Fruit fly (Drosophila melanogaster) whole organism, embryonic: ENCODE data around the gene lilli.

Experiments
- Atf6 ChIP-seq: fragments of 200-800 bp; sonication (Bioruptor generic); IDR thresholded peaks from 2 replicates; pipeline ENCODE4 v1.3.6; 2022; ENCODE audit warnings: missing biosample characterization, missing genetic modification characterization
- B-H2 ChIP-seq: fragments of 200-800 bp; sonication (Bioruptor generic); optimal IDR thresholded peaks from 2 replicates; lab custom pipeline; 2018; ENCODE audit warnings: missing biosample characterization, mild to moderate bottlenecking, missing genetic modification characterization
- CG12236 ChIP-seq: fragments of 200-800 bp; sonication (Bioruptor generic); optimal IDR thresholded peaks from 2 replicates; lab custom pipeline; 2016; ENCODE audit warnings: missing biosample characterization, missing genetic modification characterization
- CG12659 ChIP-seq: fragments of 200-800 bp; sonication (Bioruptor generic); optimal IDR thresholded peaks from 3 replicates; lab custom pipeline; 2017; ENCODE audit warnings: mild to moderate bottlenecking, missing biosample characterization, missing genetic modification reagents, missing genetic modification characterization
- CG16813 ChIP-seq: fragments of 200-800 bp; sonication (Bioruptor generic); IDR thresholded peaks from 3 replicates; pipeline ENCODE4 v1.3.6; 2022; ENCODE audit warnings: missing biosample characterization, missing genetic modification characterization; ENCODE audit not compliant: partially characterized antibody
- CG2120 ChIP-seq: fragments of 200-800 bp; sonication (Bioruptor generic); optimal IDR thresholded peaks from 3 replicates; lab custom pipeline; 2016; ENCODE audit warnings: missing biosample characterization, missing genetic modification characterization
- CG2129 ChIP-seq: fragments of 200-800 bp; sonication (Bioruptor generic); IDR thresholded peaks from 2 replicates; pipeline ENCODE4 v1.3.6; 2022; ENCODE audit warnings: missing biosample characterization, missing genetic modification characterization; ENCODE audit not compliant: partially characterized antibody
- CG31388 ChIP-seq: fragments of 200-800 bp; sonication (Bioruptor generic); optimal IDR thresholded peaks from 2 replicates; lab custom pipeline; 2016; ENCODE audit warnings: missing biosample characterization, missing genetic modification characterization
- CG33557 ChIP-seq: fragments of 200-800 bp; sonication (Bioruptor generic); optimal IDR thresholded peaks from 2 replicates; lab custom pipeline; 2019; ENCODE audit warnings: missing biosample characterization, mild to moderate bottlenecking, missing genetic modification characterization, moderate library complexity
- CG3407 ChIP-seq: fragments of 200-800 bp; sonication (Bioruptor generic); optimal IDR thresholded peaks from 2 replicates; lab custom pipeline; 2018; ENCODE audit warnings: missing biosample characterization, mild to moderate bottlenecking, missing genetic modification characterization
- CG3847 ChIP-seq: fragments of 200-800 bp; sonication (Bioruptor generic); IDR thresholded peaks from 2 replicates; pipeline ENCODE4 v1.3.6; 2022; ENCODE audit warnings: missing biosample characterization, missing genetic modification characterization
- CG5245 ChIP-seq: fragments of 200-800 bp; sonication (Bioruptor generic); optimal IDR thresholded peaks from 3 replicates; lab custom pipeline; 2016; ENCODE audit warnings: missing biosample characterization, missing genetic modification characterization
- CG7372 ChIP-seq: fragments of 200-800 bp; sonication (Bioruptor generic); IDR thresholded peaks from 2 replicates; pipeline ENCODE4 v1.3.6; 2022; ENCODE audit warnings: missing biosample characterization, missing genetic modification characterization
- CG7987 ChIP-seq: fragments of 200-800 bp; sonication (Bioruptor generic); optimal IDR thresholded peaks from 2 replicates; lab custom pipeline; 2018; ENCODE audit warnings: missing biosample characterization, mild to moderate bottlenecking, missing genetic modification characterization, moderate library complexity
- CG8089 ChIP-seq: fragments of 200-800 bp; sonication (Bioruptor generic); optimal IDR thresholded peaks from 3 replicates; lab custom pipeline; 2016; ENCODE audit warnings: missing biosample characterization, missing genetic modification characterization
- CG9215 ChIP-seq: fragments of 200-800 bp; sonication (Bioruptor generic); IDR thresholded peaks from 2 replicates; pipeline ENCODE4 v1.3.6; 2022; ENCODE audit warnings: missing biosample characterization, missing genetic modification characterization
- CG9932 ChIP-seq: fragments of 200-800 bp; sonication (Bioruptor generic); IDR thresholded peaks from 2 replicates; pipeline ENCODE4 v1.3.6; 2022; ENCODE audit warnings: missing biosample characterization, missing genetic modification characterization
- Chrac-16 ChIP-seq: fragments of 200-800 bp; sonication (Bioruptor generic); optimal IDR thresholded peaks from 3 replicates; lab custom pipeline; 2016; ENCODE audit warnings: missing biosample characterization, missing genetic modification characterization
- Dll ChIP-seq: fragments of 200-800 bp; sonication (Bioruptor generic); IDR thresholded peaks from 4 replicates; pipeline ENCODE4 v1.3.6; 2022; ENCODE audit warnings: missing biosample characterization, missing genetic modification characterization; ENCODE audit not compliant: partially characterized antibody
- E2f1 ChIP-seq: fragments of 200-800 bp; sonication (Bioruptor generic); IDR thresholded peaks from 2 replicates; pipeline ENCODE4 v1.3.6; 2022; ENCODE audit warnings: missing biosample characterization, missing genetic modification characterization
- HLH3B ChIP-seq: fragments of 200-800 bp; sonication (Bioruptor generic); IDR thresholded peaks from 2 replicates; pipeline ENCODE4 v1.3.6; 2022; ENCODE audit warnings: missing biosample characterization, missing genetic modification characterization
- Hand ChIP-seq: fragments of 200-800 bp; sonication (Bioruptor generic); optimal IDR thresholded peaks from 2 replicates; lab custom pipeline; 2017; ENCODE audit warnings: mild to moderate bottlenecking, missing biosample characterization, missing genetic modification reagents, missing genetic modification characterization
- Hmx ChIP-seq: fragments of 200-800 bp; sonication (Bioruptor generic); optimal IDR thresholded peaks from 2 replicates; lab custom pipeline; 2016; ENCODE audit warnings: missing biosample characterization, missing genetic modification characterization
- MBD-R2 ChIP-seq: fragments of 200-800 bp; sonication (Bioruptor generic); IDR thresholded peaks from 2 replicates; pipeline ENCODE4 v1.3.6; 2022; ENCODE audit warnings: missing biosample characterization, missing genetic modification characterization
- Myb ChIP-seq: fragments of 200-800 bp; sonication (Bioruptor generic); optimal IDR thresholded peaks from 2 replicates; lab custom pipeline; 2016; ENCODE audit warnings: missing biosample characterization, missing genetic modification characterization
- Opbp ChIP-seq: fragments of 200-800 bp; sonication (Bioruptor generic); IDR thresholded peaks from 3 replicates; pipeline ENCODE4 v1.3.6; 2022; ENCODE audit warnings: missing biosample characterization, missing genetic modification characterization; ENCODE audit not compliant: partially characterized antibody
- Optix ChIP-seq: fragments of 200-800 bp; sonication (Bioruptor generic); IDR thresholded peaks from 3 replicates; pipeline ENCODE4 v1.3.6; 2022; ENCODE audit warnings: missing biosample characterization, missing genetic modification characterization
- PHDP ChIP-seq: fragments of 200-800 bp; sonication (Bioruptor generic); optimal IDR thresholded peaks from 3 replicates; lab custom pipeline; 2018; ENCODE audit warnings: missing biosample characterization, mild to moderate bottlenecking, missing genetic modification characterization, moderate library complexity
- Rx ChIP-seq: fragments of 200-800 bp; sonication (Bioruptor generic); IDR thresholded peaks from 2 replicates; pipeline ENCODE4 v1.3.6; 2022; ENCODE audit warnings: missing biosample characterization, missing genetic modification characterization
- Sry-δ ChIP-seq: fragments of 200-800 bp; sonication (Bioruptor generic); optimal IDR thresholded peaks from 2 replicates; lab custom pipeline; 2016; ENCODE audit warnings: missing biosample characterization, missing genetic modification characterization
- TFAM ChIP-seq: fragments of 200-800 bp; sonication (Bioruptor generic); optimal IDR thresholded peaks from 2 replicates; lab custom pipeline; 2017; ENCODE audit warnings: missing biosample characterization, missing genetic modification characterization, inconsistent platforms
- Xrp1 ChIP-seq: fragments of 200-800 bp; sonication (Bioruptor generic); IDR thresholded peaks from 2 replicates; pipeline ENCODE4 v1.3.6; 2022; ENCODE audit warnings: missing biosample characterization, missing genetic modification characterization
- ase ChIP-seq: fragments of 200-800 bp; sonication (Bioruptor generic); IDR thresholded peaks from 3 replicates; pipeline ENCODE4 v1.3.6; 2022; ENCODE audit warnings: missing biosample characterization, missing genetic modification characterization
- crol ChIP-seq: fragments of 200-800 bp; sonication (Bioruptor generic); IDR thresholded peaks from 2 replicates; pipeline ENCODE4 v1.3.6; 2022; ENCODE audit warnings: missing biosample characterization, missing genetic modification characterization
- dimm ChIP-seq: fragments of 200-800 bp; sonication (Bioruptor generic); IDR thresholded peaks from 2 replicates; pipeline ENCODE4 v1.3.6; 2022; ENCODE audit warnings: missing biosample characterization, missing genetic modification characterization
- emc ChIP-seq: fragments of 200-800 bp; sonication (Bioruptor generic); optimal IDR thresholded peaks from 2 replicates; lab custom pipeline; 2016; ENCODE audit warnings: missing biosample characterization, missing genetic modification characterization
- fd3F ChIP-seq: fragments of 200-800 bp; sonication (Bioruptor generic); optimal IDR thresholded peaks from 2 replicates; lab custom pipeline; 2018; ENCODE audit warnings: missing biosample characterization, mild to moderate bottlenecking, missing genetic modification characterization, moderate library complexity
- fd96Cb ChIP-seq: fragments of 200-800 bp; sonication (Bioruptor generic); optimal IDR thresholded peaks from 2 replicates; lab custom pipeline; 2018; ENCODE audit warnings: missing biosample characterization, mild to moderate bottlenecking, missing genetic modification characterization, moderate library complexity
- fu2 ChIP-seq: fragments of 200-800 bp; sonication (Bioruptor generic); optimal IDR thresholded peaks from 2 replicates; lab custom pipeline; 2016; ENCODE audit warnings: missing biosample characterization, missing genetic modification characterization
- h ChIP-seq: fragments of >200 bp; optimal IDR thresholded peaks from 2 replicates; lab custom pipeline; 2017
- hb ChIP-seq: fragments of 200-800 bp; sonication (Bioruptor generic); IDR thresholded peaks from 3 replicates; pipeline ENCODE4 v1.3.6; 2022; ENCODE audit warnings: missing biosample characterization, missing genetic modification characterization; ENCODE audit not compliant: partially characterized antibody
- hbn ChIP-seq: fragments of 200-800 bp; sonication (Bioruptor generic); IDR thresholded peaks from 2 replicates; pipeline ENCODE4 v1.3.6; 2022; ENCODE audit warnings: missing biosample characterization, missing genetic modification characterization; ENCODE audit not compliant: partially characterized antibody
- mld ChIP-seq: fragments of 200-800 bp; sonication (Bioruptor generic); IDR thresholded peaks from 3 replicates; pipeline ENCODE4 v1.3.6; 2022; ENCODE audit warnings: missing biosample characterization, missing genetic modification characterization; ENCODE audit not compliant: partially characterized antibody
- odd ChIP-seq: fragments of 200-800 bp; sonication (Bioruptor generic); optimal IDR thresholded peaks from 2 replicates; lab custom pipeline; 2017; ENCODE audit warnings: missing biosample characterization, mild to moderate bottlenecking, missing genetic modification characterization
- pb ChIP-seq: fragments of 200-800 bp; sonication (Bioruptor generic); optimal IDR thresholded peaks from 3 replicates; lab custom pipeline; 2016; ENCODE audit warnings: missing biosample characterization, missing genetic modification characterization
- run ChIP-seq: fragments of 200-800 bp; sonication (Bioruptor generic); optimal IDR thresholded peaks from 3 replicates; lab custom pipeline; 2018; ENCODE audit warnings: missing biosample characterization, mild to moderate bottlenecking, missing genetic modification characterization
- salm ChIP-seq: fragments of 200-800 bp; sonication (Bioruptor generic); optimal IDR thresholded peaks from 2 replicates; lab custom pipeline; 2018; ENCODE audit warnings: missing biosample characterization, mild to moderate bottlenecking, missing genetic modification characterization
- sim ChIP-seq: fragments of 200-800 bp; sonication (Bioruptor generic); IDR thresholded peaks from 2 replicates; pipeline ENCODE4 v1.3.6; 2022; ENCODE audit warnings: missing biosample characterization, missing genetic modification characterization
- sima ChIP-seq: fragments of 200-800 bp; sonication (Bioruptor generic); optimal IDR thresholded peaks from 2 replicates; lab custom pipeline; 2016; ENCODE audit warnings: missing biosample characterization, missing genetic modification characterization
- so ChIP-seq: fragments of 200-800 bp; sonication (Bioruptor generic); IDR thresholded peaks from 3 replicates; pipeline ENCODE4 v1.3.6; 2022; ENCODE audit warnings: missing biosample characterization, missing genetic modification characterization
- ttk ChIP-seq: fragments of 200-800 bp; sonication (Bioruptor generic); IDR thresholded peaks from 2 replicates; pipeline ENCODE4 v2.1.2; 2022; ENCODE audit warnings: missing biosample characterization, missing genetic modification characterization
- unc-4 ChIP-seq: fragments of 200-800 bp; sonication (Bioruptor generic); IDR thresholded peaks from 2 replicates; pipeline ENCODE4 v1.3.6; 2022; ENCODE audit warnings: missing biosample characterization, missing genetic modification characterization; ENCODE audit not compliant: partially characterized antibody
- yki ChIP-seq: fragments of >200 bp; optimal IDR thresholded peaks from 3 replicates; lab custom pipeline; 2018

The lilli gene

dm6 chr2L:2969438-2969837 lies 83.7 kb downstream of the lilli start, which contains the start of gene Ts (continued):
- TF ChIP-seq CG12659 (GFP tag; lab: Kevin White, UChicago) = no peak
- no peak for TF ChIP-seq CG7987 (GFP tag; lab: Kevin White, UChicago)
- no peak for TF ChIP-seq salm (tag; lab: Kevin White, UChicago)
- no peak for TF ChIP-seq fd96Cb (tag; lab: Kevin White, UChicago)
- no peak for TF ChIP-seq CG9215 (GFP tag; lab: Robert Waterston, UW)
- TF ChIP-seq CG31388 (GFP tag; lab: Kevin White, UChicago) = no peak
- no peak for TF ChIP-seq CG7372 (GFP tag; lab: Robert Waterston, UW)
- no peak for TF ChIP-seq Atf6 (GFP tag; lab: Robert Waterston, UW)
- no peak for TF ChIP-seq Rx (GFP tag; lab: Robert Waterston, UW)
- TF ChIP-seq emc (GFP tag; lab: Kevin White, UChicago) = no peak
- TF ChIP-seq Chrac-16 (GFP tag; lab: Kevin White, UChicago) = no peak
- no peak for TF ChIP-seq TFAM (GFP tag; lab: Kevin White, UChicago)
- TF ChIP-seq CG2120 = no peak
- TF ChIP-seq Optix (GFP tag; lab: Robert Waterston, UW) = no peak
- peak; percentile 66; the same call in 1 of the 2 replicates for TF ChIP-seq E2f1
- TF ChIP-seq yki (lab: Kevin White, UChicago) = no peak
- 0 out of 3 replicates have a peak, but pooled peaks have one; percentile 46 for TF ChIP-seq mld (GFP tag; lab: Robert Waterston, UW)
- TF ChIP-seq hb (GFP tag; lab: Robert Waterston, UW) = peak; percentile 74
- no peak for TF ChIP-seq Hand
- TF ChIP-seq crol (GFP tag; lab: Robert Waterston, UW) = no peak
- peak; percentile 16; the same call in 1 of the 2 replicates for TF ChIP-seq CG2129 (GFP tag; lab: Robert Waterston, UW)
- TF ChIP-seq B-H2 (GFP tag; lab: Kevin White, UChicago) = no peak
- peak; percentile 97 for TF ChIP-seq Myb (GFP tag; lab: Kevin White, UChicago)
- no peak for TF ChIP-seq Xrp1 (GFP tag; lab: Robert Waterston, UW)
- TF ChIP-seq CG8089 (GFP tag; lab: Kevin White, UChicago) = no peak
- TF ChIP-seq HLH3B (GFP tag; lab: Robert Waterston, UW) = no peak
- no peak for TF ChIP-seq CG5245 (GFP tag; lab: Kevin White, UChicago)
- TF ChIP-seq run (tag; lab: Kevin White, UChicago) = no peak
- TF ChIP-seq pb (GFP tag; lab: Kevin White, UChicago) = no peak
- TF ChIP-seq fd3F (GFP tag; lab: Kevin White, UChicago) = no peak
- TF ChIP-seq sima (GFP tag; lab: Kevin White, UChicago) = no peak
- TF ChIP-seq CG3407 (GFP tag; lab: Kevin White, UChicago) = no peak
- no peak for TF ChIP-seq sim (GFP tag; lab: Robert Waterston, UW)
- no peak for TF ChIP-seq dimm (GFP tag; lab: Robert Waterston, UW)
- no peak for TF ChIP-seq CG33557 (GFP tag; lab: Kevin White, UChicago)
- no peak for TF ChIP-seq Hmx
- TF ChIP-seq Opbp (GFP tag; lab: Robert Waterston, UW) = peak; percentile 88; the same call in 2 of the 3 replicates
- TF ChIP-seq CG9932 = no peak
- TF ChIP-seq CG12236 = no peak
- TF ChIP-seq MBD-R2 (GFP tag; lab: Robert Waterston, UW) = 0 out of 2 replicates have a peak, but pooled peaks have one; percentile 22
- peak; percentile 65 for TF ChIP-seq unc-4 (GFP tag; lab: Robert Waterston, UW)
- no peak for TF ChIP-seq CG3847 (GFP tag; lab: Robert Waterston, UW)
- TF ChIP-seq Dll (GFP tag; lab: Robert Waterston, UW) = peak; percentile 76
- peak; percentile 86 for TF ChIP-seq Sry-δ (GFP tag; lab: Kevin White, UChicago)
- TF ChIP-seq ase (GFP tag; lab: Robert Waterston, UW) = no peak
- TF ChIP-seq so (GFP tag; lab: Robert Waterston, UW) = no peak
- no peak for TF ChIP-seq fu2 (GFP tag; lab: Kevin White, UChicago)
- peak; percentile 57; the same call in 2 of the 3 replicates for TF ChIP-seq CG16813
- peak; percentile 67 for TF ChIP-seq hbn (GFP tag; lab: Robert Waterston, UW)
- TF ChIP-seq odd = no peak
- TF ChIP-seq h (lab: Kevin White, UChicago) = no peak
- TF ChIP-seq PHDP (tag; lab: Kevin White, UChicago) = no peak
- TF ChIP-seq ttk (GFP tag; lab: Robert Waterston, UW) = no peak
